Fruit fly (Drosophila melanogaster) whole organism, wandering third instar larva: Measurements from ENCODE around the gene tmod.

Experiments
- CG32264 ChIP-seq: fragments of 200-800 bp; sonication (Bioruptor generic); optimal IDR thresholded peaks from 2 replicates; lab custom pipeline; 2016; ENCODE audit warnings: missing biosample characterization, missing genetic modification characterization
- CG9705 ChIP-seq: fragments of 200-800 bp; sonication (Bioruptor generic); optimal IDR thresholded peaks from 2 replicates; lab custom pipeline; 2018; ENCODE audit warnings: missing biosample characterization, mild to moderate bottlenecking, missing genetic modification characterization
- Dfd ChIP-seq: fragments of >200 bp; optimal IDR thresholded peaks from 2 replicates; lab custom pipeline; 2017; ENCODE audit warnings: missing biosample characterization, missing genetic modification characterization
- Hnf4 ChIP-seq: fragments of 200-800 bp; sonication (Bioruptor generic); optimal IDR thresholded peaks from 2 replicates; lab custom pipeline; 2016; ENCODE audit warnings: missing biosample characterization, mild to moderate bottlenecking, missing genetic modification characterization
- Hr78 ChIP-seq: fragments of >200 bp; optimal IDR thresholded peaks from 2 replicates; lab custom pipeline; 2017; ENCODE audit warnings: missing biosample characterization, missing genetic modification characterization
- Hr83 ChIP-seq: fragments of 200-300 bp; sonication (Bioruptor generic); optimal IDR thresholded peaks from 2 replicates; lab custom pipeline; 2016; ENCODE audit warnings: missing biosample characterization, mild to moderate bottlenecking, missing genetic modification characterization, moderate library complexity; ENCODE audit not compliant: poor library complexity, severe bottlenecking
- Mio ChIP-seq: sonication (Bioruptor generic); optimal IDR thresholded peaks from 2 replicates; lab custom pipeline; 2016; ENCODE audit warnings: missing biosample characterization, missing genetic modification characterization
- Myc ChIP-seq: fragments of >200 bp; optimal IDR thresholded peaks from 2 replicates; lab custom pipeline; 2017
- N ChIP-seq: fragments of >200 bp; optimal IDR thresholded peaks from 2 replicates; lab custom pipeline; 2018; ENCODE audit warnings: missing biosample characterization, missing external identifiers, missing genetic modification characterization
- OdsH ChIP-seq: fragments of 200-800 bp; sonication (Bioruptor generic); optimal IDR thresholded peaks from 2 replicates; lab custom pipeline; 2016; ENCODE audit warnings: missing biosample characterization, mild to moderate bottlenecking, missing genetic modification characterization
- Rel ChIP-seq, 2 experiments: fragments of 200-800 bp; sonication (Bioruptor generic) in 1 of 2; optimal IDR thresholded peaks; 2 replicates in 1 of 2; 3 replicates in 1 of 2; lab custom pipeline; 2016 to 2019; ENCODE audit warnings: mild to moderate bottlenecking in 2 of 2, missing biosample characterization in 2 of 2, missing genetic modification characterization in 2 of 2, moderate library complexity in 1 of 2
- Sp1 ChIP-seq: fragments of 200-800 bp; sonication (Bioruptor generic); optimal IDR thresholded peaks from 3 replicates; lab custom pipeline; 2019; ENCODE audit warnings: missing biosample characterization, mild to moderate bottlenecking, missing genetic modification characterization, moderate library complexity
- Vsx2 ChIP-seq: fragments of 200-300, 225-300 bp; sonication (Bioruptor generic); optimal IDR thresholded peaks from 2 replicates; lab custom pipeline; 2018; ENCODE audit warnings: missing biosample characterization, missing genetic modification characterization; ENCODE audit not compliant: partially characterized antibody
- br ChIP-seq: fragments of 200-800 bp; sonication (Bioruptor generic); optimal IDR thresholded peaks from 2 replicates; lab custom pipeline; 2016; ENCODE audit warnings: missing biosample characterization, missing genetic modification characterization
- brk ChIP-seq: fragments of 200-800 bp; sonication (Bioruptor generic); optimal IDR thresholded peaks from 2 replicates; lab custom pipeline; 2016; ENCODE audit warnings: missing biosample characterization, mild to moderate bottlenecking, missing genetic modification characterization
- dl ChIP-seq, 2 experiments: fragments of 175-275, 200-275 bp in 1 of 2; fragments of 200-275 bp in 1 of 2; sonication (Bioruptor generic); optimal IDR thresholded peaks; lab custom pipeline; 2018; ENCODE audit warnings: mild to moderate bottlenecking in 2 of 2, missing biosample characterization in 2 of 2, missing genetic modification characterization in 2 of 2, moderate library complexity in 2 of 2; ENCODE audit not compliant: partially characterized antibody in 2 of 2, insufficient read depth in 1 of 2
- dmrt93B ChIP-seq: fragments of 200-800 bp; sonication (Bioruptor generic); optimal IDR thresholded peaks from 2 replicates; lab custom pipeline; 2018; ENCODE audit warnings: missing biosample characterization, mild to moderate bottlenecking, missing genetic modification characterization
- dsf ChIP-seq: sonication (Bioruptor generic); optimal IDR thresholded peaks from 2 replicates; lab custom pipeline; 2016; ENCODE audit warnings: missing biosample characterization, missing genetic modification characterization, borderline replicate concordance
- foxo ChIP-seq, 2 experiments: fragments of 200-800 bp; sonication (Bioruptor generic); optimal IDR thresholded peaks; 2 replicates in 1 of 2; 3 replicates in 1 of 2; lab custom pipeline; 2016 to 2017; ENCODE audit warnings: missing biosample characterization in 2 of 2, missing genetic modification characterization in 2 of 2
- fru ChIP-seq: fragments of 200-800 bp; sonication (Bioruptor generic); optimal IDR thresholded peaks from 3 replicates; lab custom pipeline; 2016; ENCODE audit warnings: missing biosample characterization, mild to moderate bottlenecking, missing genetic modification characterization
- jim ChIP-seq: fragments of 175-275, 200-325 bp; sonication (Bioruptor generic); optimal IDR thresholded peaks from 2 replicates; lab custom pipeline; 2016; ENCODE audit warnings: missing biosample characterization, mild to moderate bottlenecking, missing genetic modification characterization
- lola ChIP-seq: fragments of >200 bp; optimal IDR thresholded peaks from 2 replicates; lab custom pipeline; 2017; ENCODE audit warnings: missing biosample characterization, missing genetic modification characterization
- psq ChIP-seq: fragments of 200-800 bp; sonication (Bioruptor generic); optimal IDR thresholded peaks from 3 replicates; lab custom pipeline; 2017; ENCODE audit warnings: missing biosample characterization, mild to moderate bottlenecking, missing genetic modification characterization, moderate library complexity
- rgr ChIP-seq: fragments of 200-800 bp; sonication (Bioruptor generic); optimal IDR thresholded peaks from 3 replicates; lab custom pipeline; 2016; ENCODE audit warnings: missing biosample characterization, mild to moderate bottlenecking, missing genetic modification characterization
- sv ChIP-seq: fragments of 200-800 bp; sonication (Bioruptor generic); optimal IDR thresholded peaks from 3 replicates; lab custom pipeline; 2016; ENCODE audit warnings: missing biosample characterization, missing genetic modification characterization
- tai ChIP-seq: sonication (Bioruptor generic); optimal IDR thresholded peaks from 2 replicates; lab custom pipeline; 2016; ENCODE audit warnings: missing biosample characterization, missing genetic modification characterization
- usp ChIP-seq: fragments of >200 bp; optimal IDR thresholded peaks from 2 replicates; lab custom pipeline; 2017; ENCODE audit warnings: missing biosample characterization, missing genetic modification characterization
- woc ChIP-seq: sonication (Bioruptor generic); optimal IDR thresholded peaks from 2 replicates; lab custom pipeline; 2016; ENCODE audit warnings: missing biosample characterization, mild to moderate bottlenecking, missing genetic modification characterization

The tmod gene

DNA sequence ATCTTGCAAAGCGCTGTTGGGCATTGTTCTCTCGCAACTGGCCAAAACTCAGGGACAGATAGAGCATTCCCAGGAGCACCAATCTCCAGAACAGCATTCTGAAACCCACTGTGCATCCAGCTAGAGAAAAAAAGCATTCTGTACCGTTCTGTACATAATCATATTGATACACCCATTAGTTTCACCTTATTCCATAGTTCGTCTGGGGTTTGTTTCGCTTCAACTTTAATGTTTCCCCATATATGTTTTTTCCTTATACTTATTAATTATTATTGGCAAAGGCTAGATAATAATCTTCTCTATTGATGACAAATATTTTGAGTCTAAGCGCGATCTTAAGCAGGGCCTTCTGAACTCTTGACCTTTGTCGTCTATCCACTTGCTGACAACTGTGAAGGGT is 20.3 kb upstream of the tmod start, which contains the start of gene PH4alphaNE2:
PH4alphaNE2 (minus strand) TSS at position 101 of the 400 bp plus-strand sequence.
- TF ChIP-seq Hr78 (GFP tag; lab: Kevin White, UChicago) (no peak), CG9705 (GFP tag; lab: Kevin White, UChicago) (no peak), brk (GFP tag; lab: Kevin White, UChicago) (no peak), Rel (GFP tag; optimal IDR thresholded peaks at IDR 0.05; lab: Kevin White, UChicago) (no peak), Rel (tag; optimal IDR thresholded peaks at IDR 0.05; lab: Kevin White, UChicago) (no peak), woc (GFP tag; lab: Kevin White, UChicago) (no peak), foxo (GFP tag; optimal IDR thresholded peaks at IDR 0.05; lab: Kevin White, UChicago) (no peak), sv (GFP tag; lab: Kevin White, UChicago) (no peak), Hr83 (GFP tag; lab: Kevin White, UChicago) (no peak), jim (no peak), N (GFP tag; lab: Kevin White, UChicago) (no peak), usp (GFP tag; lab: Kevin White, UChicago) (no peak), dl (GFP tag; optimal IDR thresholded peaks at IDR 0.05; lab: Kevin White, UChicago; ENCODE audit: insufficient read depth in 1 of 2, partially characterized antibody in 2 of 2) (no peak), tai (GFP tag; lab: Kevin White, UChicago) (no peak), Dfd (no peak)
- TF ChIP-seq, all 38 proteins: peak for 0

DNA sequence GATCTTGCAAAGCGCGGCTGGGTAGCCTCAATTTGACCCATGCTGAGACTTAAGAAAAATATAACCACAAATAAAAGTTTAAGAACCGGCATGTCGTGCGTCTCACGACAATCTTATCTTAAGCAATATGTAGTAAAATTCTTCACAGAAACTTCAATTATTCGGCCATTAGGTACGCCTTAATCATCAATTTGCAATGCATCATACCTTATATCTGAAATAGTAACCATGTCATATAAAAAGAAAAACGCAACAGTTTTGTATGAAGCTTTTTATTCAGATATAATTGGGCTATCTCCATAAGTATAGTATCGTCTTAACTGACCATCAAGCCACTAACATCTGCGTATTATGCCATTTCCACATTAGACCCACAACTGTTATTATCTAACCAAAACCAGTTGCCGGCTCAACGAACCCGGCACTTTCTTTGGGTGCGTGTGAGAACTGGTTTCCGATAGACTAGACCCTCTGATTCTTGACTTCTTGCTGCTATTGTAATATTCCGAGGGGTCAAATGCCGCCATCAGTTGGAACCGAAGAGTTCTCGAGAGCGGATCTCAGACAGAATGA is 18.1 kb upstream of the tmod start, which contains the start of the genes CG31524 and CG9698:
CG31524 (minus strand) TSS at position 101 of the 573 bp plus-strand sequence.
CG9698 (plus strand) TSS at position 523 of the 573 bp plus-strand sequence.
- TF ChIP-seq psq (GFP tag; lab: Kevin White, UChicago) (no peak), Mio (GFP tag; lab: Kevin White, UChicago) (no peak), rgr (GFP tag; lab: Kevin White, UChicago) (no peak), Vsx2 (GFP tag; lab: Kevin White, UChicago) (no peak), dl (GFP tag; optimal IDR thresholded peaks at IDR 0.05; lab: Kevin White, UChicago; ENCODE audit: insufficient read depth in 1 of 2, partially characterized antibody in 2 of 2) (no peak), dsf (GFP tag; lab: Kevin White, UChicago) (no peak)

DNA sequence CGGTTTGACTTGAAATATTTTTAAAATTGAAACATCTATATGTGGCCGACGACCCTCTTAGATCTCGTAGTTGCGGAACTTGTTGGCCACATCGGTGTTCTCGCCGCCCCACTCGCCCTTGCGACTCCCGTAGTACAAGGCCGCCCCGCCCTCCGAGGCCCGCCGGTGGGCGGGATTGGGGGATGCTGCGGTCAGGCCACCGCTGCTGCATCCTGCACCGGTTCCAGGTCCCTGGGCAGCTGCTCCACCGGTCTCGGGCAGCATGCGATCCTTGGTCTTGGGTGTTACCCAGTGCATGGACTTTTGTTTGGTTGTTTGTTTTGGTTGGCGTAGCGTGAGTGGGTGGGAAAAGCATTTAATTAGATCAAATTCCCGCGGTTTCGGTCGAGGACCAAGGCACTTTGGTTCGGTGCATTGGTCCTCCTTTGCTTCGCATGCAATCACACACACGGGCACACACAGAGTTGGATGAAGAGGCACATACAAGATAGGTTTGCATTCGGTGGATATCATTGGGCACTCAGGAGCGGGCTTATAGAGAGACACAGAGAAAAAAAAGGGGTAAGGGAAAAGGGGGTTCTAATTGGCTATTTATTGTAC is 14.0 kb upstream of the tmod start:
- no peak for TF ChIP-seq brk (GFP tag; lab: Kevin White, UChicago)
- no peak for TF ChIP-seq CG9705 (GFP tag; lab: Kevin White, UChicago)
- no peak for TF ChIP-seq Vsx2 (GFP tag; lab: Kevin White, UChicago)
- no peak for TF ChIP-seq dsf (GFP tag; lab: Kevin White, UChicago)
- TF ChIP-seq Dfd: peak; percentile 100
- no peak for TF ChIP-seq Myc

dm6 chr3R:30525629-30526028 is 6.8 kb upstream of the tmod start:
- TF ChIP-seq Hnf4: no peak
- TF ChIP-seq lola (GFP tag; lab: Kevin White, UChicago): no peak
- TF ChIP-seq OdsH (GFP tag; lab: Kevin White, UChicago): no peak
- no peak for TF ChIP-seq Hr83 (GFP tag; lab: Kevin White, UChicago)
- TF ChIP-seq br (GFP tag; lab: Kevin White, UChicago): no peak
- TF ChIP-seq woc (GFP tag; lab: Kevin White, UChicago): no peak
- no peak for TF ChIP-seq dl (GFP tag; optimal IDR thresholded peaks at IDR 0.05; lab: Kevin White, UChicago; ENCODE audit: insufficient read depth in 1 of 2, partially characterized antibody in 2 of 2)
- TF ChIP-seq brk (GFP tag; lab: Kevin White, UChicago): no peak
- TF ChIP-seq CG32264: no peak
- no peak for TF ChIP-seq Sp1 (GFP tag; lab: Kevin White, UChicago)
- no peak for TF ChIP-seq Rel (GFP tag; optimal IDR thresholded peaks at IDR 0.05; lab: Kevin White, UChicago)
- no peak for TF ChIP-seq Rel (tag; optimal IDR thresholded peaks at IDR 0.05; lab: Kevin White, UChicago)
- TF ChIP-seq sv (GFP tag; lab: Kevin White, UChicago): no peak
- no peak for TF ChIP-seq N (GFP tag; lab: Kevin White, UChicago)
- TF ChIP-seq Vsx2 (GFP tag; lab: Kevin White, UChicago): no peak
- TF ChIP-seq fru (GFP tag; lab: Kevin White, UChicago): no peak
- TF ChIP-seq dmrt93B (GFP tag; lab: Kevin White, UChicago): no peak
- TF ChIP-seq Dfd: no peak
